Worm (Caenorhabditis elegans) whole organism, L3 larva: ENCODE measurements around the gene F46F5.10.

Experiments used
- aly-2 ChIP-seq: fragments of 150-350 bp; optimal IDR thresholded peaks from 2 replicates; lab custom pipeline; 2014; ENCODE audit warnings: missing biosample characterization, missing genetic modification characterization
- ceh-82 ChIP-seq: fragments of 150-350 bp; optimal IDR thresholded peaks from 2 replicates; lab custom pipeline; 2014; ENCODE audit warnings: missing biosample characterization, missing genetic modification characterization
- fos-1 ChIP-seq: fragments of 150-350 bp; optimal IDR thresholded peaks from 2 replicates; lab custom pipeline; 2014; ENCODE audit warnings: missing biosample characterization, missing genetic modification characterization
- lin-39 ChIP-seq: fragments of 150-350 bp; optimal IDR thresholded peaks from 2 replicates; lab custom pipeline; 2018; ENCODE audit warnings: missing biosample characterization, missing genetic modification reagents, missing genetic modification characterization
- mdl-1 ChIP-seq: fragments of 150-350 bp; optimal IDR thresholded peaks from 2 replicates; lab custom pipeline; 2014; ENCODE audit warnings: missing biosample characterization, missing genetic modification characterization
- nhr-23 ChIP-seq: fragments of 150-350 bp; optimal IDR thresholded peaks from 2 replicates; lab custom pipeline; 2014; ENCODE audit warnings: missing biosample characterization, missing genetic modification reagents, missing genetic modification characterization
- nhr-28 ChIP-seq: fragments of 150-350 bp; optimal IDR thresholded peaks from 2 replicates; lab custom pipeline; 2014; ENCODE audit warnings: missing biosample characterization, missing genetic modification characterization
- skn-1 ChIP-seq: fragments of 150-350 bp; optimal IDR thresholded peaks from 2 replicates; lab custom pipeline; 2014; ENCODE audit warnings: missing biosample characterization, missing genetic modification characterization
- snpc-4 ChIP-seq: fragments of 150-350 bp; optimal IDR thresholded peaks from 2 replicates; lab custom pipeline; 2014; ENCODE audit warnings: missing biosample characterization, missing genetic modification characterization
- unc-62 ChIP-seq: fragments of 150-350 bp; sonication (generic microtip); optimal IDR thresholded peaks from 4 replicates; lab custom pipeline; 2014; ENCODE audit warnings: missing biosample characterization, missing genetic modification reagents, missing genetic modification characterization
- zag-1 ChIP-seq: fragments of 150-350 bp; optimal IDR thresholded peaks from 2 replicates; lab custom pipeline; 2014; ENCODE audit warnings: missing biosample characterization, missing genetic modification characterization
- ztf-11 ChIP-seq: fragments of 150-350 bp; optimal IDR thresholded peaks from 2 replicates; lab custom pipeline; 2014; ENCODE audit warnings: missing biosample characterization, missing genetic modification characterization

DNA sequence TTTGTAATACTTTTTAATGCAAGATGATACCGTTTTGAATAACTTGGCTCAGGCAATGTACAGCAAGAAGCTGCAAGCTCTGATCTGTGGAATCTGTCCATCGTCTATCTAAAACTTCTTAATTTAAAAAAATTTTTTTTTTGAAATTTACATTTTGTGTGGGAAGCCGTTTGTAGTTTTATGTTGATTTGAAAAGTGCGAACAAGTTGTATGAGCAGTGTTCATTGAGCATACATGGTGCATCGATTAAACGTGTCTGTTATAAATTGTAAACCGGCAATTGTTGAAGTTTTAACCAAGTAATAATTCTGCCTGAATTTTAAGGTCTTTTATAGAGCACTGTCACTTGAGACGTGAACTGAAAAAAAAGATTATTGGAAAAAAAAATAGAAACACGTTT lies 40.1 kb upstream of the F46F5.10 start, which contains the start of gene Y39F10A.6:
- TF ChIP-seq nhr-23 (no peak), ztf-11 (tag; lab: Kevin White, UChicago) (no peak), unc-62 (GFP tag; lab: Kevin White, UChicago) (no peak), mdl-1 (tag; lab: Kevin White, UChicago) (no peak), skn-1 (no peak), aly-2 (no peak), zag-1 (tag; lab: Kevin White, UChicago) (no peak), fos-1 (tag; lab: Kevin White, UChicago) (no peak), ceh-82 (tag; lab: Kevin White, UChicago) (no peak), nhr-28 (tag; lab: Kevin White, UChicago) (no peak), snpc-4 (tag; lab: Kevin White, UChicago) (no peak), lin-39 (no peak)
